Worm (Caenorhabditis elegans) whole organism, L1 larva: Measurements from ENCODE around the gene F13E6.1.

Source experiments
- aly-2 ChIP-seq: fragments of 150-350 bp; optimal IDR thresholded peaks from 2 replicates; lab custom pipeline; 2014; ENCODE audit warnings: missing biosample characterization, missing genetic modification characterization
- ama-1 ChIP-seq: fragments of 150-350 bp; optimal IDR thresholded peaks from 2 replicates; lab custom pipeline; 2014
- ceh-88 ChIP-seq: fragments of 200-800 bp; sonication (Bioruptor generic); IDR thresholded peaks from 2 replicates; pipeline ENCODE4 v1.3.6; 2022; ENCODE audit warnings: missing genetic modification characterization, missing compliant biosample characterization
- ces-1 ChIP-seq: fragments of 150-350 bp; optimal IDR thresholded peaks from 2 replicates; lab custom pipeline; 2014; ENCODE audit warnings: missing biosample characterization, missing genetic modification reagents, missing genetic modification characterization
- dpl-1 ChIP-seq, 3 experiments: fragments of 150-350 bp in 2 of 3; sonication (generic microtip) in 1 of 3; optimal IDR thresholded peaks; 2 replicates each; lab custom pipeline; 2014 to 2017; ENCODE audit warnings: missing biosample characterization in 3 of 3, missing genetic modification characterization in 3 of 3, missing genetic modification reagents in 3 of 3
- hlh-17 ChIP-seq: fragments of 200-800 bp; sonication (Bioruptor generic); optimal IDR thresholded peaks from 2 replicates; lab custom pipeline; 2018; ENCODE audit warnings: missing genetic modification characterization, mild to moderate bottlenecking, missing compliant biosample characterization, moderate library complexity, borderline replicate concordance
- lin-14 ChIP-seq: fragments of 200-800 bp; sonication (Bioruptor generic); optimal IDR thresholded peaks from 2 replicates; lab custom pipeline; 2018; ENCODE audit warnings: mild to moderate bottlenecking, missing genetic modification characterization, moderate library complexity, missing compliant biosample characterization
- lin-15B ChIP-seq: fragments of 150-350 bp; sonication (generic microtip); optimal IDR thresholded peaks from 3 replicates; lab custom pipeline; 2014; ENCODE audit warnings: missing biosample characterization, missing genetic modification characterization
- mdl-1 ChIP-seq, 2 experiments: fragments of 150-350 bp; optimal IDR thresholded peaks; 2 replicates each; lab custom pipeline; 2014 to 2017; ENCODE audit warnings: missing biosample characterization in 2 of 2, missing genetic modification characterization in 2 of 2, inconsistent platforms in 1 of 2
- nhr-12 ChIP-seq: sonication (generic microtip); optimal IDR thresholded peaks from 2 replicates; lab custom pipeline; 2017; ENCODE audit warnings: missing biosample characterization, missing genetic modification characterization
- nhr-237 ChIP-seq: fragments of 150-350 bp; optimal IDR thresholded peaks from 2 replicates; lab custom pipeline; 2014; ENCODE audit warnings: missing biosample characterization, missing genetic modification characterization
- rnt-1 ChIP-seq: sonication (generic microtip); optimal IDR thresholded peaks from 2 replicates; lab custom pipeline; 2016; ENCODE audit warnings: mild to moderate bottlenecking, missing genetic modification characterization, moderate library complexity, missing compliant biosample characterization
- snpc-4 ChIP-seq: fragments of 150-350 bp; optimal IDR thresholded peaks from 2 replicates; lab custom pipeline; 2014; ENCODE audit warnings: missing biosample characterization, missing genetic modification characterization
- ztf-11 ChIP-seq, 2 experiments: sonication (generic microtip); optimal IDR thresholded peaks; 2 replicates each; lab custom pipeline; 2016 to 2017; ENCODE audit warnings: missing genetic modification characterization in 2 of 2, missing biosample characterization in 1 of 2, missing compliant biosample characterization in 1 of 2

DNA sequence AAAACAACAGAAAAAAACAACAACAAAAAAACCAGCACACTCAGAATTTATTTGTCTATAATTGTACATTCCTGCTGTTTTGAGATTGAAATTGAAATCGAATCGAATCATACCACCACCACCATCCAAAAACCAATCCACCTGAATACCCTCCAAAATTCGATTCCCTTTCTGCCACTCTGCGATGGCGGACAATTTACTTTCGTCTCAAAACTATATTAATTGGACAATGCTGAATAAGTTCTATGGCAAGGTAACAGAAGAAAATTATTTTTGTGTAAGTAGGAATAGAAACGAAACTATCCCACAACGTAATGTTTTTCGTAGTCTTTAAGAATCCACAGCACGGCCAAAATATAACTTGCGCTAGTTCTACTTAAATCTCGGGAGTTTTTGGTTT lies 17.4 kb downstream of the F13E6.1 start:
- TF ChIP-seq hlh-17 (no peak), ama-1 (lab: Kevin White, UChicago) (no peak), ztf-11 (tag; optimal IDR thresholded peaks at IDR 0.05; lab: Kevin White, UChicago) (no peak), nhr-237 (tag; lab: Kevin White, UChicago) (no peak), nhr-12 (no peak), ces-1 (no peak), dpl-1 (GFP tag; optimal IDR thresholded peaks at IDR 0.05; lab: Kevin White, UChicago) (no peak), snpc-4 (no peak), aly-2 (no peak), mdl-1 (tag; optimal IDR thresholded peaks at IDR 0.05; lab: Kevin White, UChicago) (no peak), lin-14 (no peak), rnt-1 (no peak), ceh-88 (GFP tag; lab: Robert Waterston, UW) (no peak), lin-15B (tag; lab: Kevin White, UChicago) (no peak)
